Fruit fly (Drosophila melanogaster): ENCODE measurements around the gene CG43394.

Gene CG43394

DNA sequence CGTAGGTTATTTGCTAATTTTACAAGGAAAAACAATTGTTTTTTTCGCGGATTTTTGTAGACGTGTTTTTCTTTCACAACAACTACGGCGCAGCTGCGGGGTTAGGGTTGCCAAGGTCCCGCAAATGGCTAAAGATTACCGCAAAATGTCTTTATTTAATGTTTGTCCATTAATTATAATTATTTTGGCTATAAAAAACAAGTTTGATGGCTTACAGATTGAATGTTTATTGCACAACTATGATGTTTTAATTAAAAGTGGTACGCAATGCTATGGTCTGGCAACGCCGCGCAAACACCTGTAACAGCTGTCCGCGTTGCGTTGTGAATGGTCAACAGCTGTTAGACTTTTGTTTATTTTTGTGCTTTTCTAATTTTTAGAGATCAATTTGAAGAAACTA is 11.1 kb downstream of the CG43394 start (continued):
- TF ChIP-seq unc-4 (GFP tag; IDR thresholded peaks at IDR 0.05; ENCODE audit: partially characterized antibody) (0 out of 2 replicates have a peak, but pooled peaks have one; percentile 35), Doc3 (GFP tag; IDR thresholded peaks at IDR 0.05; ENCODE audit: partially characterized antibody) (0 out of 3 replicates have a peak, but pooled peaks have one; percentile 7), lilli (GFP tag; optimal IDR thresholded peaks at IDR 0.05) (peak; percentile 89), CG10366 (GFP tag; IDR thresholded peaks at IDR 0.05) (peak; percentile 68), Aef1 (GFP tag; IDR thresholded peaks at IDR 0.05) (peak; percentile 67), CG17385 (GFP tag; optimal IDR thresholded peaks at IDR 0.05) (peak; percentile 68), gcm2 (GFP tag; optimal IDR thresholded peaks at IDR 0.05) (peak; percentile 31), CG2678 (tag; optimal IDR thresholded peaks at IDR 0.05) (peak; percentile 74), CG32532 (GFP tag; IDR thresholded peaks at IDR 0.05) (peak; percentile 79), Camta (GFP tag; optimal IDR thresholded peaks at IDR 0.05) (peak; percentile 50), en (GFP tag; optimal IDR thresholded peaks at IDR 0.05) (no peak), Med (GFP tag) (peak; percentile 98), CG11504 (tag; optimal IDR thresholded peaks at IDR 0.05) (peak; percentile 71), Hr39 (optimal IDR thresholded peaks at IDR 0.05) (no peak), CG4328 (GFP tag; optimal IDR thresholded peaks at IDR 0.05) (peak; percentile 59), usp (GFP tag; optimal IDR thresholded peaks at IDR 0.05) (no peak), H15 (GFP tag; IDR thresholded peaks at IDR 0.05) (peak; percentile 47; the same call in 2 of the 3 replicates), CG6654 (GFP tag; optimal IDR thresholded peaks at IDR 0.05) (peak; percentile 26), vfl (GFP tag; optimal IDR thresholded peaks at IDR 0.05) (peak; percentile 59), nmo (GFP tag; optimal IDR thresholded peaks at IDR 0.05) (peak; percentile 76), CG6813 (GFP tag; optimal IDR thresholded peaks at IDR 0.05) (no peak), chif (GFP tag; optimal IDR thresholded peaks at IDR 0.05) (peak; percentile 38 to 72), CG15514 (GFP tag; optimal IDR thresholded peaks at IDR 0.05) (peak; percentile 82), kah (GFP tag; optimal IDR thresholded peaks at IDR 0.05) (peak; percentile 99), stc (GFP tag; IDR thresholded peaks at IDR 0.05) (peak; percentile 69), CG3163 (GFP tag; optimal IDR thresholded peaks at IDR 0.05) (peak; percentile 5), CG17612 (GFP tag; IDR thresholded peaks at IDR 0.05) (no peak), CG16779 (GFP tag; IDR thresholded peaks at IDR 0.05) (no peak), schlank (tag; optimal IDR thresholded peaks at IDR 0.05) (peak; percentile 3), CG30403 (GFP tag; optimal IDR thresholded peaks at IDR 0.05) (peak; percentile 78), CG12219 (GFP tag; optimal IDR thresholded peaks at IDR 0.05) (no peak), CG11456 (GFP tag; IDR thresholded peaks at IDR 0.05) (no peak), TFAM (GFP tag; optimal IDR thresholded peaks at IDR 0.05) (no peak), CG11247 (GFP tag; IDR thresholded peaks at IDR 0.05) (0 out of 2 replicates have a peak, but pooled peaks have one; percentile 52), CG18011 (GFP tag; optimal IDR thresholded peaks at IDR 0.05) (peak; percentile 63), CrebB (tag; optimal IDR thresholded peaks at IDR 0.05) (peak; percentile 57), sna (GFP tag; IDR thresholded peaks at IDR 0.05; ENCODE audit: partially characterized antibody) (peak; percentile 59; the same call in 1 of the 2 replicates), CG8388 (GFP tag; optimal IDR thresholded peaks at IDR 0.05) (peak; percentile 41), D19A (tag; optimal IDR thresholded peaks at IDR 0.05) (peak; percentile 29), dysf (GFP tag; IDR thresholded peaks at IDR 0.05) (peak; percentile 60; the same call in 2 of the 3 replicates), CG10565 (GFP tag; optimal IDR thresholded peaks at IDR 0.05) (no peak), CG34376 (GFP tag; optimal IDR thresholded peaks at IDR 0.05) (no peak), Hey (tag; optimal IDR thresholded peaks at IDR 0.05) (no peak), GATAe (GFP tag; conservative IDR thresholded peaks at IDR 0.05) (no peak), CG11398 (GFP tag; optimal IDR thresholded peaks at IDR 0.05) (no peak), al (GFP tag; IDR thresholded peaks at IDR 0.05) (peak; percentile 37; the same call in 1 of the 2 replicates), Nf-YA (GFP tag; IDR thresholded peaks at IDR 0.05) (no peak), Ssrp (tag; optimal IDR thresholded peaks at IDR 0.05) (peak; percentile 42), ftz-f1 (GFP tag; optimal IDR thresholded peaks at IDR 0.05) (peak; percentile 71), CG9932 (GFP tag; IDR thresholded peaks at IDR 0.05) (peak; percentile 73), CG8089 (GFP tag; optimal IDR thresholded peaks at IDR 0.05) (peak; percentile 28)

Data from whole organism, embryonic.